Worm (Caenorhabditis elegans): Measurements from ENCODE around the gene Y43E12A.3.

Gene Y43E12A.3

ce11 chrIV:11037118-11037719, 49.5 kb downstream of the Y43E12A.3 start:
- TF ChIP-seq ces-1 (GFP tag; optimal IDR thresholded peaks at IDR 0.05), result peak; percentile 40
- no peak for TF ChIP-seq ceh-83 (GFP tag; optimal IDR thresholded peaks at IDR 0.05)

ce11 chrIV:11038218-11038617, 50.5 kb downstream of the Y43E12A.3 start:
- TF ChIP-seq bed-3 (GFP tag; optimal IDR thresholded peaks at IDR 0.05) (no peak), lsy-2 (tag; optimal IDR thresholded peaks at IDR 0.05) (no peak), hlh-1 (tag; optimal IDR thresholded peaks at IDR 0.05) (no peak), ceh-43 (GFP tag; optimal IDR thresholded peaks at IDR 0.05) (no peak), snpc-4 (tag; optimal IDR thresholded peaks at IDR 0.05) (no peak), unc-120 (tag; optimal IDR thresholded peaks at IDR 0.05; ENCODE audit: poor library complexity, severe bottlenecking) (no peak), M03D4.4 (tag; optimal IDR thresholded peaks at IDR 0.05) (no peak), zip-8 (tag; optimal IDR thresholded peaks at IDR 0.05) (no peak), tbx-8 (GFP tag; optimal IDR thresholded peaks at IDR 0.05) (no peak), ztf-11 (tag; optimal IDR thresholded peaks at IDR 0.05) (no peak), nhr-12 (tag; optimal IDR thresholded peaks at IDR 0.05) (no peak), pha-4 (tag; optimal IDR thresholded peaks at IDR 0.05) (no peak), mep-1 (tag; optimal IDR thresholded peaks at IDR 0.05) (no peak), ceh-83 (GFP tag; optimal IDR thresholded peaks at IDR 0.05) (no peak)

DNA sequence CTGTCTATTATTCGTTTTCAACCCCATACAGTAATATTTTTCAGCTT, 50.7 kb downstream of the Y43E12A.3 start, which contains the start of gene kdin-1:
kdin-1 (plus strand) TSS at position 38 of the 47 bp plus-strand sequence.
- TF ChIP-seq nhr-28 (tag; optimal IDR thresholded peaks at IDR 0.05) (no peak), mep-1 (tag; optimal IDR thresholded peaks at IDR 0.05) (no peak), mls-2 (tag; optimal IDR thresholded peaks at IDR 0.05) (no peak), snpc-4 (tag; optimal IDR thresholded peaks at IDR 0.05) (no peak), lsy-2 (tag; optimal IDR thresholded peaks at IDR 0.05) (no peak), nhr-76 (tag; optimal IDR thresholded peaks at IDR 0.05) (no peak)

DNA sequence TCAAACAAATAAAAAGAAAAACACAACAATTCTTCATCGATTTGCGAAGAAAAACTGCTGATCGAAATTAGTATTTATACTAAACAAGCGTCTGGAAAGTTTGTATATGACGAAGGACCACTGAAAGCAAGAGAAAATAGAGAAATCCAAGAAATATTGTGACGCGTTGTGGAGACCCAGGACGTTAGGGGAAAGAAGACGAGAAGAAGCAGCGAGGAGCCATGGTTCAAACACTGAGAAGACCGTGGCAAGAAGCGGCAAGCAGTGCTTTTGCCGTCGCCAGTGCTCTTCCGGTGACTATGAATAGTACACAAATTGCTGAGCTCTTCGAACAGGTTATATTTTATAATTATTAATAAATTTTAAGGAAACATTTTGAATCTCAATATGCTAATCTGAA, 51.0 kb downstream of the Y43E12A.3 start:
- TF ChIP-seq ceh-83 (GFP tag; optimal IDR thresholded peaks at IDR 0.05), result no peak
- peak; percentile 20 for TF ChIP-seq ham-2 (GFP tag; optimal IDR thresholded peaks at IDR 0.05)
- TF ChIP-seq ces-1 (GFP tag; optimal IDR thresholded peaks at IDR 0.05), result peak; percentile 13
- TF ChIP-seq ceh-39 (tag; optimal IDR thresholded peaks at IDR 0.05), result no peak
- TF ChIP-seq nhr-237 (tag; optimal IDR thresholded peaks at IDR 0.05), result no peak
- no peak for TF ChIP-seq drap-1 (GFP tag; optimal IDR thresholded peaks at IDR 0.05)
- TF ChIP-seq hlh-1 (tag; optimal IDR thresholded peaks at IDR 0.05), result peak; percentile 7
- TF ChIP-seq nhr-28 (tag; optimal IDR thresholded peaks at IDR 0.05), result no peak
